Worm (Caenorhabditis elegans) whole organism, L3 larva: ENCODE measurements around the gene D1005.5.

Source experiments
- R02D3.7 ChIP-seq: fragments of 150-350 bp; optimal IDR thresholded peaks from 2 replicates; lab custom pipeline; 2014; ENCODE audit warnings: missing biosample characterization, missing genetic modification characterization
- ZK546.5 ChIP-seq: sonication (generic microtip); optimal IDR thresholded peaks from 2 replicates; lab custom pipeline; 2017; ENCODE audit warnings: missing biosample characterization, missing genetic modification characterization
- ama-1 ChIP-seq: fragments of 150-350 bp; optimal IDR thresholded peaks from 2 replicates; lab custom pipeline; 2018
- ceh-16 ChIP-seq: sonication (generic microtip); optimal IDR thresholded peaks from 2 replicates; lab custom pipeline; 2017; ENCODE audit warnings: missing biosample characterization, missing genetic modification characterization
- ceh-28 ChIP-seq: fragments of 150-350 bp; optimal IDR thresholded peaks from 2 replicates; lab custom pipeline; 2014; ENCODE audit warnings: missing biosample characterization, missing genetic modification reagents, missing genetic modification characterization
- ceh-82 ChIP-seq: fragments of 150-350 bp; optimal IDR thresholded peaks from 2 replicates; lab custom pipeline; 2014; ENCODE audit warnings: missing biosample characterization, missing genetic modification characterization
- ceh-9 ChIP-seq: sonication (generic microtip); optimal IDR thresholded peaks from 2 replicates; lab custom pipeline; 2018; ENCODE audit warnings: missing biosample characterization, missing genetic modification characterization
- daf-12 ChIP-seq: fragments of 150-350 bp; optimal IDR thresholded peaks from 2 replicates; lab custom pipeline; 2014; ENCODE audit warnings: missing biosample characterization, missing genetic modification reagents, missing genetic modification characterization
- egl-27 ChIP-seq: sonication (generic microtip); optimal IDR thresholded peaks from 4 replicates; lab custom pipeline; 2017; ENCODE audit warnings: missing biosample characterization, missing genetic modification reagents, missing genetic modification characterization
- egl-5 ChIP-seq: fragments of 150-350 bp; optimal IDR thresholded peaks from 2 replicates; lab custom pipeline; 2017; ENCODE audit warnings: missing biosample characterization, missing genetic modification reagents, missing genetic modification characterization, inconsistent platforms
- elt-1 ChIP-seq: fragments of 150-350 bp; optimal IDR thresholded peaks from 2 replicates; lab custom pipeline; 2014; ENCODE audit warnings: missing biosample characterization, missing genetic modification characterization
- elt-2 ChIP-seq: sonication (generic microtip); optimal IDR thresholded peaks from 2 replicates; lab custom pipeline; 2016; ENCODE audit warnings: missing genetic modification reagents, mild to moderate bottlenecking, missing genetic modification characterization, missing compliant biosample characterization
- elt-3 ChIP-seq, 3 experiments: fragments of 150-350 bp in 1 of 3; sonication (generic microtip) in 2 of 3; optimal IDR thresholded peaks; 2 replicates in 2 of 3; 4 replicates in 1 of 3; lab custom pipeline; 2014 to 2017; ENCODE audit warnings: missing biosample characterization in 3 of 3, missing genetic modification characterization in 3 of 3
- fkh-10 ChIP-seq: sonication (generic microtip); optimal IDR thresholded peaks from 2 replicates; lab custom pipeline; 2017; ENCODE audit warnings: missing biosample characterization, missing genetic modification reagents, missing genetic modification characterization
- fkh-2 ChIP-seq: fragments of 150-350 bp; optimal IDR thresholded peaks from 2 replicates; lab custom pipeline; 2014; ENCODE audit warnings: missing biosample characterization, missing genetic modification reagents, missing genetic modification characterization
- fos-1 ChIP-seq: fragments of 150-350 bp; optimal IDR thresholded peaks from 2 replicates; lab custom pipeline; 2014; ENCODE audit warnings: missing biosample characterization, missing genetic modification characterization
- hmg-11 ChIP-seq: sonication (generic microtip); optimal IDR thresholded peaks from 2 replicates; lab custom pipeline; 2016; ENCODE audit warnings: missing genetic modification characterization, missing compliant biosample characterization
- jun-1 ChIP-seq: fragments of 150-350 bp; optimal IDR thresholded peaks from 2 replicates; lab custom pipeline; 2014; ENCODE audit warnings: missing biosample characterization, missing genetic modification reagents, missing genetic modification characterization
- lin-15B ChIP-seq: fragments of 150-350 bp; optimal IDR thresholded peaks from 2 replicates; lab custom pipeline; 2014; ENCODE audit warnings: missing biosample characterization, missing genetic modification characterization
- lin-39 ChIP-seq: fragments of 150-350 bp; optimal IDR thresholded peaks from 2 replicates; lab custom pipeline; 2018; ENCODE audit warnings: missing biosample characterization, missing genetic modification reagents, missing genetic modification characterization
- lsy-12 ChIP-seq: sonication (generic microtip); optimal IDR thresholded peaks from 2 replicates; lab custom pipeline; 2016; ENCODE audit warnings: mild to moderate bottlenecking, missing genetic modification characterization, missing compliant biosample characterization
- mdl-1 ChIP-seq: fragments of 150-350 bp; optimal IDR thresholded peaks from 2 replicates; lab custom pipeline; 2014; ENCODE audit warnings: missing biosample characterization, missing genetic modification characterization
- mml-1 ChIP-seq: fragments of 150-350 bp; sonication (generic microtip); optimal IDR thresholded peaks from 3 replicates; lab custom pipeline; 2014; ENCODE audit warnings: missing biosample characterization, missing genetic modification characterization
- nfya-1 ChIP-seq: sonication (generic microtip); optimal IDR thresholded peaks from 2 replicates; lab custom pipeline; 2017; ENCODE audit warnings: missing genetic modification characterization, mild to moderate bottlenecking, missing compliant biosample characterization, antibody characterized with exemption, moderate library complexity; ENCODE audit not compliant: insufficient read depth
- nhr-11 ChIP-seq: fragments of 150-350 bp; optimal IDR thresholded peaks from 2 replicates; lab custom pipeline; 2014; ENCODE audit warnings: missing biosample characterization, missing genetic modification characterization
- nhr-12 ChIP-seq: fragments of 150-350 bp; optimal IDR thresholded peaks from 2 replicates; lab custom pipeline; 2014; ENCODE audit warnings: missing biosample characterization, missing genetic modification characterization
- nhr-23 ChIP-seq: fragments of 150-350 bp; optimal IDR thresholded peaks from 2 replicates; lab custom pipeline; 2014; ENCODE audit warnings: missing biosample characterization, missing genetic modification reagents, missing genetic modification characterization
- nhr-237 ChIP-seq: fragments of 150-350 bp; optimal IDR thresholded peaks from 2 replicates; lab custom pipeline; 2014; ENCODE audit warnings: missing biosample characterization, missing genetic modification characterization
- nhr-25 ChIP-seq: sonication (generic microtip); optimal IDR thresholded peaks from 2 replicates; lab custom pipeline; 2017; ENCODE audit warnings: missing biosample characterization, missing genetic modification characterization
- nhr-28 ChIP-seq: fragments of 150-350 bp; optimal IDR thresholded peaks from 2 replicates; lab custom pipeline; 2014; ENCODE audit warnings: missing biosample characterization, missing genetic modification characterization
- nhr-43 ChIP-seq: sonication (generic microtip); optimal IDR thresholded peaks from 2 replicates; lab custom pipeline; 2016; ENCODE audit warnings: mild to moderate bottlenecking, missing genetic modification characterization, missing compliant biosample characterization; ENCODE audit not compliant: poor library complexity, severe bottlenecking
- nhr-67 ChIP-seq: fragments of 150-350 bp; optimal IDR thresholded peaks from 2 replicates; lab custom pipeline; 2014; ENCODE audit warnings: missing biosample characterization, missing genetic modification characterization
- nhr-76 ChIP-seq: fragments of 150-350 bp; sonication (generic microtip); optimal IDR thresholded peaks from 5 replicates; lab custom pipeline; 2014; ENCODE audit warnings: missing biosample characterization, missing genetic modification characterization
- nhr-77 ChIP-seq: fragments of 150-350 bp; optimal IDR thresholded peaks from 2 replicates; lab custom pipeline; 2014; ENCODE audit warnings: missing biosample characterization, missing genetic modification characterization
- pha-4 ChIP-seq: fragments of 150-350 bp; optimal IDR thresholded peaks from 2 replicates; lab custom pipeline; 2014; ENCODE audit warnings: missing biosample characterization, missing genetic modification reagents, missing genetic modification characterization
- pqm-1 ChIP-seq: fragments of 150-350 bp; optimal IDR thresholded peaks from 2 replicates; lab custom pipeline; 2017; ENCODE audit warnings: missing biosample characterization, missing genetic modification characterization, inconsistent platforms
- sea-2 ChIP-seq: fragments of 150-350 bp; sonication (generic microtip); optimal IDR thresholded peaks from 4 replicates; lab custom pipeline; 2014; ENCODE audit warnings: missing biosample characterization, missing genetic modification reagents, missing genetic modification characterization
- skn-1 ChIP-seq: fragments of 150-350 bp; optimal IDR thresholded peaks from 2 replicates; lab custom pipeline; 2014; ENCODE audit warnings: missing biosample characterization, missing genetic modification characterization
- snpc-4 ChIP-seq: fragments of 150-350 bp; optimal IDR thresholded peaks from 2 replicates; lab custom pipeline; 2014; ENCODE audit warnings: missing biosample characterization, missing genetic modification characterization
- tbx-2 ChIP-seq: sonication (generic microtip); optimal IDR thresholded peaks from 2 replicates; lab custom pipeline; 2016; ENCODE audit warnings: mild to moderate bottlenecking, missing genetic modification characterization, missing compliant biosample characterization
- unc-39 ChIP-seq: sonication (generic microtip); optimal IDR thresholded peaks from 4 replicates; lab custom pipeline; 2017; ENCODE audit warnings: missing biosample characterization, missing genetic modification characterization
- unc-62 ChIP-seq: fragments of 150-350 bp; sonication (generic microtip); optimal IDR thresholded peaks from 4 replicates; lab custom pipeline; 2014; ENCODE audit warnings: missing biosample characterization, missing genetic modification reagents, missing genetic modification characterization
- zag-1 ChIP-seq: fragments of 150-350 bp; optimal IDR thresholded peaks from 2 replicates; lab custom pipeline; 2014; ENCODE audit warnings: missing biosample characterization, missing genetic modification characterization
- ztf-11 ChIP-seq: fragments of 150-350 bp; optimal IDR thresholded peaks from 2 replicates; lab custom pipeline; 2014; ENCODE audit warnings: missing biosample characterization, missing genetic modification characterization
- ztf-4 ChIP-seq: fragments of 150-350 bp; optimal IDR thresholded peaks from 2 replicates; lab custom pipeline; 2014; ENCODE audit warnings: missing biosample characterization, missing genetic modification characterization

The D1005.5 gene

ce11 chrX:1486135-1486648, 13.4 kb upstream of the D1005.5 start, which contains the start of the genes D1005.10 and dhs-25:
D1005.10 (minus strand) TSS chrX:1486185.
dhs-25 (plus strand) TSS chrX:1486532.
- TF ChIP-seq mdl-1 (tag; lab: Kevin White, UChicago) = no peak
- TF ChIP-seq nhr-28 (tag; lab: Kevin White, UChicago) = no peak
- TF ChIP-seq fos-1 = peak; percentile 1
- no peak for TF ChIP-seq lsy-12 (tag; lab: Kevin White, UChicago)
- no peak for TF ChIP-seq elt-3 (tag; optimal IDR thresholded peaks at IDR 0.05; lab: Kevin White, UChicago)
- TF ChIP-seq nhr-25 (tag; lab: Kevin White, UChicago) = peak; percentile 91
- TF ChIP-seq zag-1 (tag; lab: Kevin White, UChicago) = no peak
- TF ChIP-seq hmg-11 (tag; lab: Kevin White, UChicago) = peak; percentile 59
- peak; percentile 4 for TF ChIP-seq ztf-4 (tag; lab: Kevin White, UChicago)
- no peak for TF ChIP-seq tbx-2 (tag; lab: Kevin White, UChicago)
- TF ChIP-seq nhr-23 (tag; lab: Kevin White, UChicago) = peak; percentile 84
- TF ChIP-seq ZK546.5 (tag; lab: Kevin White, UChicago) = no peak
- TF ChIP-seq fkh-2 (tag; lab: Kevin White, UChicago) = no peak
- no peak for TF ChIP-seq unc-62 (GFP tag; lab: Kevin White, UChicago)
- no peak for TF ChIP-seq daf-12 (tag; lab: Kevin White, UChicago)
- no peak for TF ChIP-seq sea-2 (GFP tag; lab: Kevin White, UChicago)
- peak; percentile 68 for TF ChIP-seq jun-1 (tag; lab: Kevin White, UChicago)
- TF ChIP-seq fkh-10 = no peak
- no peak for TF ChIP-seq nhr-77 (tag; lab: Kevin White, UChicago)
- no peak for TF ChIP-seq R02D3.7 (tag; lab: Kevin White, UChicago)
- TF ChIP-seq ceh-82 (tag; lab: Kevin White, UChicago) = no peak
- no peak for TF ChIP-seq lin-15B (tag; lab: Kevin White, UChicago)
- TF ChIP-seq ama-1 (lab: Kevin White, UChicago) = no peak
- TF ChIP-seq lin-39 (tag; lab: Kevin White, UChicago) = peak; percentile 46
- TF ChIP-seq nhr-12 (tag; lab: Kevin White, UChicago) = no peak
- TF ChIP-seq elt-1 (tag; lab: Kevin White, UChicago) = no peak
- peak; percentile 91 for TF ChIP-seq elt-2 (tag; lab: Kevin White, UChicago)
- TF ChIP-seq skn-1 (tag; lab: Kevin White, UChicago) = peak; percentile 46
- TF ChIP-seq snpc-4 (tag; lab: Kevin White, UChicago) = no peak
- peak; percentile 72 for TF ChIP-seq nfya-1 (tag; lab: Kevin White, UChicago)
- no peak for TF ChIP-seq ceh-9 (tag; lab: Kevin White, UChicago)
- TF ChIP-seq egl-5 (tag; lab: Kevin White, UChicago) = no peak
- TF ChIP-seq ztf-11 (tag; lab: Kevin White, UChicago) = no peak
- TF ChIP-seq pqm-1 (tag; lab: Kevin White, UChicago) = peak; percentile 84
- TF ChIP-seq ceh-28 (tag; lab: Kevin White, UChicago) = peak; percentile 81
- TF ChIP-seq nhr-67 (tag; lab: Kevin White, UChicago) = no peak
- TF ChIP-seq ceh-16 (tag; lab: Kevin White, UChicago) = no peak
- no peak for TF ChIP-seq egl-27 (tag; lab: Kevin White, UChicago)
- no peak for TF ChIP-seq mml-1 (tag; lab: Kevin White, UChicago)
- no peak for TF ChIP-seq nhr-76 (tag; lab: Kevin White, UChicago)
- peak; percentile 84 for TF ChIP-seq nhr-43 (tag; lab: Kevin White, UChicago)
- peak; percentile 88 for TF ChIP-seq pha-4
- TF ChIP-seq unc-39 (tag; lab: Kevin White, UChicago) = no peak
- TF ChIP-seq nhr-11 (tag; lab: Kevin White, UChicago) = no peak
- TF ChIP-seq nhr-237 (tag; lab: Kevin White, UChicago) = no peak
